Worm (Caenorhabditis elegans) whole organism, young adult: Measurements from ENCODE around the gene soc-1.

Experiments
- Y95B8A.8 ChIP-seq: fragments of 200-800 bp; sonication (Bioruptor generic); IDR thresholded peaks from 2 replicates; pipeline ENCODE4 v1.3.6; 2022; ENCODE audit warnings: missing genetic modification reagents, missing genetic modification characterization, missing compliant biosample characterization
- ama-1 ChIP-seq, 3 experiments: fragments of 150-350 bp in 1 of 3; sonication (generic microtip) in 2 of 3; optimal IDR thresholded peaks; 2 replicates each; lab custom pipeline; 2014 to 2018; ENCODE audit warnings: missing biosample characterization in 2 of 3, missing genetic modification characterization in 2 of 3, missing genetic modification reagents in 2 of 3
- hsf-1 ChIP-seq: fragments of 200-800 bp; sonication (Bioruptor generic); IDR thresholded peaks from 2 replicates; pipeline ENCODE4 v1.3.6; 2022; ENCODE audit warnings: missing genetic modification reagents, missing genetic modification characterization, missing compliant biosample characterization
- lin-35 ChIP-seq, 3 experiments: fragments of 150-350 bp in 2 of 3; sonication (generic microtip) in 1 of 3; optimal IDR thresholded peaks; 2 replicates each; lab custom pipeline; 2014 to 2018; ENCODE audit warnings: missing biosample characterization in 3 of 3, missing genetic modification characterization in 3 of 3, missing genetic modification reagents in 3 of 3
- sdz-38 ChIP-seq: sonication (generic microtip); optimal IDR thresholded peaks from 2 replicates; lab custom pipeline; 2016; ENCODE audit warnings: missing genotype, missing genetic modification characterization, missing compliant biosample characterization
- tbx-9 ChIP-seq: sonication (generic microtip); optimal IDR thresholded peaks from 2 replicates; lab custom pipeline; 2016; ENCODE audit warnings: borderline replicate concordance, missing genetic modification characterization, inconsistent platforms, missing compliant biosample characterization

DNA sequence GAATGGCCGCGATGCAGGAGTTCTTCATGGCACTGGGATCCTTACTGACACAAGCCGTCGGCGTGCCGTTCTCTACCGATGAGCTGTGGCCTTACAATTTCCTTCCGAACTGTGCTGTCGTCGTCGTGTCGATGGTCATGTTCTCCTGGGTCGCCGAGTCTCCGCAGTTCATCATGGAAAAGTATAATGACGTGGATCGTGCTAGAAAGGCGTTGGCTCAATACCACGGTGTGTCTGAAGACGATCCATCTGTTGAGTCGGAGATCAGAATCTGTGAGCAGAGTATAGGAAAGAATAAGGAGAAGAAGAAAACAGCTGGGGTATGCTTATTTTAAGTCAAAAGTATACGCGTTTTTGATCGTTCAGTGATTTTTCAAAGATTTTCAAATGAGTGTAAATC is 43.5 kb upstream of the soc-1 start:
- TF ChIP-seq ama-1 (optimal IDR thresholded peaks at IDR 0.05; lab: Kevin White, UChicago) (no peak), ama-1 (GFP tag; optimal IDR thresholded peaks at IDR 0.05; lab: Kevin White, UChicago) (no peak), lin-35 (GFP tag; optimal IDR thresholded peaks at IDR 0.05; lab: Kevin White, UChicago) (no peak), tbx-9 (tag; lab: Kevin White, UChicago) (no peak), hsf-1 (no peak), sdz-38 (tag; lab: Kevin White, UChicago) (no peak), Y95B8A.8 (no peak)
